Worm (Caenorhabditis elegans) whole organism, L3 larva: ENCODE data around the gene acox-1.5.

Source experiments
- R02D3.7 ChIP-seq: fragments of 150-350 bp; optimal IDR thresholded peaks from 2 replicates; lab custom pipeline; 2014; ENCODE audit warnings: missing biosample characterization, missing genetic modification characterization
- ZK546.5 ChIP-seq: sonication (generic microtip); optimal IDR thresholded peaks from 2 replicates; lab custom pipeline; 2017; ENCODE audit warnings: missing biosample characterization, missing genetic modification characterization
- aly-2 ChIP-seq: fragments of 150-350 bp; optimal IDR thresholded peaks from 2 replicates; lab custom pipeline; 2014; ENCODE audit warnings: missing biosample characterization, missing genetic modification characterization
- ama-1 ChIP-seq: fragments of 150-350 bp; optimal IDR thresholded peaks from 2 replicates; lab custom pipeline; 2018
- ceh-16 ChIP-seq: sonication (generic microtip); optimal IDR thresholded peaks from 2 replicates; lab custom pipeline; 2017; ENCODE audit warnings: missing biosample characterization, missing genetic modification characterization
- ceh-28 ChIP-seq: fragments of 150-350 bp; optimal IDR thresholded peaks from 2 replicates; lab custom pipeline; 2014; ENCODE audit warnings: missing biosample characterization, missing genetic modification reagents, missing genetic modification characterization
- ceh-82 ChIP-seq: fragments of 150-350 bp; optimal IDR thresholded peaks from 2 replicates; lab custom pipeline; 2014; ENCODE audit warnings: missing biosample characterization, missing genetic modification characterization
- ceh-9 ChIP-seq: sonication (generic microtip); optimal IDR thresholded peaks from 2 replicates; lab custom pipeline; 2018; ENCODE audit warnings: missing biosample characterization, missing genetic modification characterization
- daf-12 ChIP-seq: fragments of 150-350 bp; optimal IDR thresholded peaks from 2 replicates; lab custom pipeline; 2014; ENCODE audit warnings: missing biosample characterization, missing genetic modification reagents, missing genetic modification characterization
- egl-27 ChIP-seq: sonication (generic microtip); optimal IDR thresholded peaks from 4 replicates; lab custom pipeline; 2017; ENCODE audit warnings: missing biosample characterization, missing genetic modification reagents, missing genetic modification characterization
- egl-5 ChIP-seq: fragments of 150-350 bp; optimal IDR thresholded peaks from 2 replicates; lab custom pipeline; 2017; ENCODE audit warnings: missing biosample characterization, missing genetic modification reagents, missing genetic modification characterization, inconsistent platforms
- elt-1 ChIP-seq: fragments of 150-350 bp; optimal IDR thresholded peaks from 2 replicates; lab custom pipeline; 2014; ENCODE audit warnings: missing biosample characterization, missing genetic modification characterization
- elt-2 ChIP-seq: sonication (generic microtip); optimal IDR thresholded peaks from 2 replicates; lab custom pipeline; 2016; ENCODE audit warnings: missing genetic modification reagents, mild to moderate bottlenecking, missing genetic modification characterization, missing compliant biosample characterization
- elt-3 ChIP-seq, 3 experiments: fragments of 150-350 bp in 1 of 3; sonication (generic microtip) in 2 of 3; optimal IDR thresholded peaks; 2 replicates in 2 of 3; 4 replicates in 1 of 3; lab custom pipeline; 2014 to 2017; ENCODE audit warnings: missing biosample characterization in 3 of 3, missing genetic modification characterization in 3 of 3
- eor-1 ChIP-seq, 2 experiments: fragments of 150-350 bp; optimal IDR thresholded peaks; 2 replicates each; lab custom pipeline; 2014 to 2018; ENCODE audit warnings: missing biosample characterization in 2 of 2, missing genetic modification characterization in 2 of 2
- fkh-10 ChIP-seq: sonication (generic microtip); optimal IDR thresholded peaks from 2 replicates; lab custom pipeline; 2017; ENCODE audit warnings: missing biosample characterization, missing genetic modification reagents, missing genetic modification characterization
- fkh-2 ChIP-seq: fragments of 150-350 bp; optimal IDR thresholded peaks from 2 replicates; lab custom pipeline; 2014; ENCODE audit warnings: missing biosample characterization, missing genetic modification reagents, missing genetic modification characterization
- fos-1 ChIP-seq: fragments of 150-350 bp; optimal IDR thresholded peaks from 2 replicates; lab custom pipeline; 2014; ENCODE audit warnings: missing biosample characterization, missing genetic modification characterization
- hmg-11 ChIP-seq: sonication (generic microtip); optimal IDR thresholded peaks from 2 replicates; lab custom pipeline; 2016; ENCODE audit warnings: missing genetic modification characterization, missing compliant biosample characterization
- jun-1 ChIP-seq: fragments of 150-350 bp; optimal IDR thresholded peaks from 2 replicates; lab custom pipeline; 2014; ENCODE audit warnings: missing biosample characterization, missing genetic modification reagents, missing genetic modification characterization
- lin-15B ChIP-seq: fragments of 150-350 bp; optimal IDR thresholded peaks from 2 replicates; lab custom pipeline; 2014; ENCODE audit warnings: missing biosample characterization, missing genetic modification characterization
- lin-39 ChIP-seq: fragments of 150-350 bp; optimal IDR thresholded peaks from 2 replicates; lab custom pipeline; 2018; ENCODE audit warnings: missing biosample characterization, missing genetic modification reagents, missing genetic modification characterization
- lsy-12 ChIP-seq: sonication (generic microtip); optimal IDR thresholded peaks from 2 replicates; lab custom pipeline; 2016; ENCODE audit warnings: mild to moderate bottlenecking, missing genetic modification characterization, missing compliant biosample characterization
- mdl-1 ChIP-seq: fragments of 150-350 bp; optimal IDR thresholded peaks from 2 replicates; lab custom pipeline; 2014; ENCODE audit warnings: missing biosample characterization, missing genetic modification characterization
- mml-1 ChIP-seq: fragments of 150-350 bp; sonication (generic microtip); optimal IDR thresholded peaks from 3 replicates; lab custom pipeline; 2014; ENCODE audit warnings: missing biosample characterization, missing genetic modification characterization
- nfya-1 ChIP-seq: sonication (generic microtip); optimal IDR thresholded peaks from 2 replicates; lab custom pipeline; 2017; ENCODE audit warnings: missing genetic modification characterization, mild to moderate bottlenecking, missing compliant biosample characterization, antibody characterized with exemption, moderate library complexity; ENCODE audit not compliant: insufficient read depth
- nhr-11 ChIP-seq: fragments of 150-350 bp; optimal IDR thresholded peaks from 2 replicates; lab custom pipeline; 2014; ENCODE audit warnings: missing biosample characterization, missing genetic modification characterization
- nhr-12 ChIP-seq: fragments of 150-350 bp; optimal IDR thresholded peaks from 2 replicates; lab custom pipeline; 2014; ENCODE audit warnings: missing biosample characterization, missing genetic modification characterization
- nhr-23 ChIP-seq: fragments of 150-350 bp; optimal IDR thresholded peaks from 2 replicates; lab custom pipeline; 2014; ENCODE audit warnings: missing biosample characterization, missing genetic modification reagents, missing genetic modification characterization
- nhr-237 ChIP-seq: fragments of 150-350 bp; optimal IDR thresholded peaks from 2 replicates; lab custom pipeline; 2014; ENCODE audit warnings: missing biosample characterization, missing genetic modification characterization
- nhr-25 ChIP-seq: sonication (generic microtip); optimal IDR thresholded peaks from 2 replicates; lab custom pipeline; 2017; ENCODE audit warnings: missing biosample characterization, missing genetic modification characterization
- nhr-28 ChIP-seq: fragments of 150-350 bp; optimal IDR thresholded peaks from 2 replicates; lab custom pipeline; 2014; ENCODE audit warnings: missing biosample characterization, missing genetic modification characterization
- nhr-43 ChIP-seq: sonication (generic microtip); optimal IDR thresholded peaks from 2 replicates; lab custom pipeline; 2016; ENCODE audit warnings: mild to moderate bottlenecking, missing genetic modification characterization, missing compliant biosample characterization; ENCODE audit not compliant: poor library complexity, severe bottlenecking
- nhr-67 ChIP-seq: fragments of 150-350 bp; optimal IDR thresholded peaks from 2 replicates; lab custom pipeline; 2014; ENCODE audit warnings: missing biosample characterization, missing genetic modification characterization
- nhr-76 ChIP-seq: fragments of 150-350 bp; sonication (generic microtip); optimal IDR thresholded peaks from 5 replicates; lab custom pipeline; 2014; ENCODE audit warnings: missing biosample characterization, missing genetic modification characterization
- nhr-77 ChIP-seq: fragments of 150-350 bp; optimal IDR thresholded peaks from 2 replicates; lab custom pipeline; 2014; ENCODE audit warnings: missing biosample characterization, missing genetic modification characterization
- pha-4 ChIP-seq: fragments of 150-350 bp; optimal IDR thresholded peaks from 2 replicates; lab custom pipeline; 2014; ENCODE audit warnings: missing biosample characterization, missing genetic modification reagents, missing genetic modification characterization
- pqm-1 ChIP-seq: fragments of 150-350 bp; optimal IDR thresholded peaks from 2 replicates; lab custom pipeline; 2017; ENCODE audit warnings: missing biosample characterization, missing genetic modification characterization, inconsistent platforms
- sea-2 ChIP-seq: fragments of 150-350 bp; sonication (generic microtip); optimal IDR thresholded peaks from 4 replicates; lab custom pipeline; 2014; ENCODE audit warnings: missing biosample characterization, missing genetic modification reagents, missing genetic modification characterization
- skn-1 ChIP-seq: fragments of 150-350 bp; optimal IDR thresholded peaks from 2 replicates; lab custom pipeline; 2014; ENCODE audit warnings: missing biosample characterization, missing genetic modification characterization
- snpc-4 ChIP-seq: fragments of 150-350 bp; optimal IDR thresholded peaks from 2 replicates; lab custom pipeline; 2014; ENCODE audit warnings: missing biosample characterization, missing genetic modification characterization
- tbx-2 ChIP-seq: sonication (generic microtip); optimal IDR thresholded peaks from 2 replicates; lab custom pipeline; 2016; ENCODE audit warnings: mild to moderate bottlenecking, missing genetic modification characterization, missing compliant biosample characterization
- unc-39 ChIP-seq: sonication (generic microtip); optimal IDR thresholded peaks from 4 replicates; lab custom pipeline; 2017; ENCODE audit warnings: missing biosample characterization, missing genetic modification characterization
- unc-62 ChIP-seq: fragments of 150-350 bp; sonication (generic microtip); optimal IDR thresholded peaks from 4 replicates; lab custom pipeline; 2014; ENCODE audit warnings: missing biosample characterization, missing genetic modification reagents, missing genetic modification characterization
- zag-1 ChIP-seq: fragments of 150-350 bp; optimal IDR thresholded peaks from 2 replicates; lab custom pipeline; 2014; ENCODE audit warnings: missing biosample characterization, missing genetic modification characterization
- ztf-11 ChIP-seq: fragments of 150-350 bp; optimal IDR thresholded peaks from 2 replicates; lab custom pipeline; 2014; ENCODE audit warnings: missing biosample characterization, missing genetic modification characterization
- ztf-4 ChIP-seq: fragments of 150-350 bp; optimal IDR thresholded peaks from 2 replicates; lab custom pipeline; 2014; ENCODE audit warnings: missing biosample characterization, missing genetic modification characterization

acox-1.5 gene

DNA sequence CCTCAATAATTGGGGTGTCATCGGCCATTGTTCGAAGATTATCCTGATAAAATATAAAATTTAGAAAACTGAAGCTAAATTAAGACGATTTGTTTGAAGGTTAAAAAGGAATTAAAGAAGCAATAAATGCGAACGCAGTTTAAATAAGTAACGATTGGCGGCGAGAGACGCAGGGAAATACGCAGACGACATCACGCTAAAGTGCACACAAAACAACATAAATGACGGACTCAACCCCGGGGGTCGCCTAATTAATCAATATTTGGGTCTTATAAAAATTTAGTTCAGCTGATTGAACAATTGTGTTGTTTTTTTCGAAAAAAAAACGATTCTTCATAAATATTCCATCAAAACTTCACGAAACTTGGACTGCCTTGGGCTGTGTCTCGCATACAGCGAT lies 24.4 kb upstream of the acox-1.5 start, which contains the start of gene hcp-3:
TSS of gene hcp-3 (minus strand) at position 45 of the 400 bp plus-strand sequence.
- TF ChIP-seq mml-1 (tag; lab: Kevin White, UChicago): no peak
- TF ChIP-seq R02D3.7: no peak
- TF ChIP-seq nhr-237: no peak
- TF ChIP-seq lin-15B: peak; percentile 39
- TF ChIP-seq aly-2 (tag; lab: Kevin White, UChicago): no peak
- no peak for TF ChIP-seq nhr-76
- TF ChIP-seq nhr-67 (tag; lab: Kevin White, UChicago): no peak
- no peak for TF ChIP-seq ceh-9 (tag; lab: Kevin White, UChicago)
- no peak for TF ChIP-seq daf-12
- TF ChIP-seq ama-1 (lab: Kevin White, UChicago): no peak
- TF ChIP-seq jun-1 (tag; lab: Kevin White, UChicago): no peak
- TF ChIP-seq nhr-12 (tag; lab: Kevin White, UChicago): no peak
- TF ChIP-seq nhr-28 (tag; lab: Kevin White, UChicago): no peak
- peak; percentile 45 for TF ChIP-seq nhr-23
- TF ChIP-seq egl-27 (tag; lab: Kevin White, UChicago): no peak
- no peak for TF ChIP-seq nhr-11
- TF ChIP-seq fkh-2 (tag; lab: Kevin White, UChicago): no peak
- TF ChIP-seq unc-62: no peak
- no peak for TF ChIP-seq fos-1 (tag; lab: Kevin White, UChicago)
- no peak for TF ChIP-seq eor-1 (tag; optimal IDR thresholded peaks at IDR 0.05; lab: Kevin White, UChicago)
- TF ChIP-seq tbx-2 (tag; lab: Kevin White, UChicago): no peak
- TF ChIP-seq ceh-82 (tag; lab: Kevin White, UChicago): no peak
- no peak for TF ChIP-seq elt-3 (tag; optimal IDR thresholded peaks at IDR 0.05; lab: Kevin White, UChicago)
- TF ChIP-seq nfya-1 (tag; lab: Kevin White, UChicago): peak; percentile 66
- no peak for TF ChIP-seq nhr-43 (tag; lab: Kevin White, UChicago)
- TF ChIP-seq pqm-1 (tag; lab: Kevin White, UChicago): no peak
- TF ChIP-seq ztf-4 (tag; lab: Kevin White, UChicago): no peak
- TF ChIP-seq nhr-77: no peak
- TF ChIP-seq mdl-1 (tag; lab: Kevin White, UChicago): no peak
- no peak for TF ChIP-seq egl-5
- TF ChIP-seq pha-4 (tag; lab: Kevin White, UChicago): peak; percentile 62
- no peak for TF ChIP-seq ztf-11
- no peak for TF ChIP-seq lin-39 (tag; lab: Kevin White, UChicago)
- no peak for TF ChIP-seq skn-1
- TF ChIP-seq ZK546.5 (tag; lab: Kevin White, UChicago): no peak
- no peak for TF ChIP-seq zag-1 (tag; lab: Kevin White, UChicago)
- no peak for TF ChIP-seq elt-1 (tag; lab: Kevin White, UChicago)
- peak; percentile 12 for TF ChIP-seq elt-2 (tag; lab: Kevin White, UChicago)
- peak; percentile 27 for TF ChIP-seq nhr-25 (tag; lab: Kevin White, UChicago)
- TF ChIP-seq sea-2 (GFP tag; lab: Kevin White, UChicago): no peak
- no peak for TF ChIP-seq lsy-12 (tag; lab: Kevin White, UChicago)
- TF ChIP-seq ceh-28 (tag; lab: Kevin White, UChicago): peak; percentile 46
- TF ChIP-seq snpc-4 (tag; lab: Kevin White, UChicago): peak; percentile 4
- peak; percentile 26 for TF ChIP-seq hmg-11
- no peak for TF ChIP-seq ceh-16 (tag; lab: Kevin White, UChicago)
- no peak for TF ChIP-seq unc-39 (tag; lab: Kevin White, UChicago)
- no peak for TF ChIP-seq fkh-10

DNA sequence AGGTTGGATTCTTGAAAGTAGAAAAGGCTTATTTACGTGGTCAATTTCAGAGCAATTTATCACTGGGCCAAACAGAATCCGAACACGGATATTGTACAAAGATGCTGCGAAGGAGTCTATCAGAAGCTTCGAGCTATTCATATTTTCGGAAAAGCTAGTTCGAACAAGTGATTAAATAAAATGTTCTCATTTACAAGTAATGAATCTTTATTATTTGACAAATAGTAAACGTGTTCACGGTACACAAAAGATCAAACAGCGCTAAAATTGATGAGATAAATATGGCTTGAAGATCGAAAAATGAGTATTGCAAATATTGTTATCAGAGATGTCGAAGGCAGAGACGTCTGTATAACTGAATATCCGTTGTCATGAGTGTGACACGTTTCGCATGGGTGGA lies 23.1 kb upstream of the acox-1.5 start:
- no peak for TF ChIP-seq mml-1 (tag; lab: Kevin White, UChicago)
- no peak for TF ChIP-seq pha-4 (tag; lab: Kevin White, UChicago)
- no peak for TF ChIP-seq fos-1 (tag; lab: Kevin White, UChicago)
- TF ChIP-seq elt-3 (tag; optimal IDR thresholded peaks at IDR 0.05; lab: Kevin White, UChicago): no peak
- no peak for TF ChIP-seq snpc-4 (tag; lab: Kevin White, UChicago)
- no peak for TF ChIP-seq ztf-11
- no peak for TF ChIP-seq fkh-2 (tag; lab: Kevin White, UChicago)
- no peak for TF ChIP-seq nhr-67 (tag; lab: Kevin White, UChicago)
- no peak for TF ChIP-seq jun-1 (tag; lab: Kevin White, UChicago)
- no peak for TF ChIP-seq unc-39 (tag; lab: Kevin White, UChicago)
- no peak for TF ChIP-seq eor-1 (tag; optimal IDR thresholded peaks at IDR 0.05; lab: Kevin White, UChicago)
- TF ChIP-seq fkh-10: no peak
- no peak for TF ChIP-seq lin-39 (tag; lab: Kevin White, UChicago)
- no peak for TF ChIP-seq ceh-16 (tag; lab: Kevin White, UChicago)
- TF ChIP-seq pqm-1 (tag; lab: Kevin White, UChicago): no peak
- no peak for TF ChIP-seq nhr-28 (tag; lab: Kevin White, UChicago)
- no peak for TF ChIP-seq mdl-1 (tag; lab: Kevin White, UChicago)
- TF ChIP-seq aly-2 (tag; lab: Kevin White, UChicago): no peak
- TF ChIP-seq ama-1 (lab: Kevin White, UChicago): no peak
- TF ChIP-seq, all 47 proteins: peak for 0
